Worm (Caenorhabditis elegans) whole organism, L1 larva: ENCODE data around the gene C15F1.1.

Source experiments
- C04F5.9 ChIP-seq: sonication (generic microtip); optimal IDR thresholded peaks from 2 replicates; lab custom pipeline; 2016; ENCODE audit warnings: missing genetic modification characterization, missing compliant biosample characterization
- C16A3.4 ChIP-seq: fragments of 150-350 bp; optimal IDR thresholded peaks from 2 replicates; lab custom pipeline; 2014; ENCODE audit warnings: missing biosample characterization, missing genetic modification characterization
- C34B4.2 ChIP-seq: sonication (generic microtip); optimal IDR thresholded peaks from 2 replicates; lab custom pipeline; 2017; ENCODE audit warnings: mild to moderate bottlenecking, missing genetic modification characterization, missing compliant biosample characterization
- Y116A8C.19 ChIP-seq: sonication (generic microtip); optimal IDR thresholded peaks from 2 replicates; lab custom pipeline; 2016; ENCODE audit warnings: missing compliant biosample characterization, missing genetic modification characterization, borderline replicate concordance
- alr-1 ChIP-seq: fragments of 200-800 bp; sonication (Bioruptor generic); optimal IDR thresholded peaks from 2 replicates; lab custom pipeline; 2018; ENCODE audit warnings: borderline replicate concordance, mild to moderate bottlenecking, missing genetic modification characterization, missing compliant biosample characterization
- aly-2 ChIP-seq: fragments of 150-350 bp; optimal IDR thresholded peaks from 2 replicates; lab custom pipeline; 2014; ENCODE audit warnings: missing biosample characterization, missing genetic modification characterization
- ama-1 ChIP-seq: fragments of 150-350 bp; optimal IDR thresholded peaks from 2 replicates; lab custom pipeline; 2014
- blmp-1 ChIP-seq: fragments of 150-350 bp; optimal IDR thresholded peaks from 2 replicates; lab custom pipeline; 2014; ENCODE audit warnings: missing biosample characterization, missing genetic modification characterization
- ceh-63 ChIP-seq: fragments of 200-800 bp; sonication (Bioruptor generic); optimal IDR thresholded peaks from 2 replicates; lab custom pipeline; 2018; ENCODE audit warnings: mild to moderate bottlenecking, missing genetic modification characterization, missing compliant biosample characterization
- ceh-82 ChIP-seq, 3 experiments: fragments of 150-350 bp in 1 of 3; sonication (generic microtip) in 2 of 3; optimal IDR thresholded peaks; 2 replicates each; lab custom pipeline; 2014 to 2017; ENCODE audit warnings: missing biosample characterization in 3 of 3, missing genetic modification characterization in 3 of 3
- ceh-88 ChIP-seq: fragments of 200-800 bp; sonication (Bioruptor generic); IDR thresholded peaks from 2 replicates; pipeline ENCODE4 v1.3.6; 2022; ENCODE audit warnings: missing genetic modification characterization, missing compliant biosample characterization
- ceh-90 ChIP-seq: sonication (generic microtip); optimal IDR thresholded peaks from 2 replicates; lab custom pipeline; 2016; ENCODE audit warnings: missing genetic modification characterization, missing compliant biosample characterization
- dsc-1 ChIP-seq: sonication (generic microtip); optimal IDR thresholded peaks from 2 replicates; lab custom pipeline; 2016; ENCODE audit warnings: mild to moderate bottlenecking, missing genetic modification characterization, missing compliant biosample characterization
- egl-13 ChIP-seq: sonication (generic microtip); optimal IDR thresholded peaks from 2 replicates; lab custom pipeline; 2016; ENCODE audit warnings: missing genotype, missing genetic modification reagents, missing genetic modification characterization, missing compliant biosample characterization
- egl-27 ChIP-seq, 2 experiments: fragments of 150-350 bp in 1 of 2; sonication (generic microtip); optimal IDR thresholded peaks; 3 replicates each; lab custom pipeline; 2017 to 2018; ENCODE audit warnings: missing biosample characterization in 2 of 2, missing genetic modification characterization in 2 of 2, missing genetic modification reagents in 2 of 2
- elt-2 ChIP-seq: sonication (generic microtip); optimal IDR thresholded peaks from 2 replicates; lab custom pipeline; 2016; ENCODE audit warnings: missing genetic modification characterization, mild to moderate bottlenecking, inconsistent platforms, missing compliant biosample characterization, missing genetic modification reagents
- elt-3 ChIP-seq, 6 experiments: fragments of 150-350 bp in 1 of 6; sonication (generic microtip); optimal IDR thresholded peaks; 2 replicates each; lab custom pipeline; 2017 to 2018; ENCODE audit warnings: missing biosample characterization in 6 of 6, missing genetic modification characterization in 6 of 6, inconsistent platforms in 1 of 6
- ets-5 ChIP-seq: fragments of 200-800 bp; sonication (Bioruptor generic); IDR thresholded peaks from 2 replicates; pipeline ENCODE4 v1.3.6; 2022; ENCODE audit warnings: missing genetic modification characterization, missing compliant biosample characterization
- fkh-10 ChIP-seq: sonication (generic microtip); optimal IDR thresholded peaks from 2 replicates; lab custom pipeline; 2017; ENCODE audit warnings: missing biosample characterization, missing genetic modification reagents, missing genetic modification characterization
- fkh-4 ChIP-seq: sonication (generic microtip); optimal IDR thresholded peaks from 2 replicates; lab custom pipeline; 2016; ENCODE audit warnings: missing compliant biosample characterization, missing genetic modification characterization, borderline replicate concordance
- fkh-8 ChIP-seq: sonication (generic microtip); optimal IDR thresholded peaks from 2 replicates; lab custom pipeline; 2016; ENCODE audit warnings: mild to moderate bottlenecking, missing genetic modification characterization, missing compliant biosample characterization
- fos-1 ChIP-seq: fragments of 150-350 bp; optimal IDR thresholded peaks from 2 replicates; lab custom pipeline; 2014; ENCODE audit warnings: missing biosample characterization, missing genetic modification characterization
- hlh-17 ChIP-seq: fragments of 200-800 bp; sonication (Bioruptor generic); optimal IDR thresholded peaks from 2 replicates; lab custom pipeline; 2018; ENCODE audit warnings: missing genetic modification characterization, mild to moderate bottlenecking, missing compliant biosample characterization, moderate library complexity, borderline replicate concordance
- isw-1 ChIP-seq: fragments of 200-800 bp; sonication (Bioruptor generic); IDR thresholded peaks from 2 replicates; pipeline ENCODE4 v1.3.6; 2022; ENCODE audit warnings: missing genetic modification characterization, missing compliant biosample characterization
- jun-1 ChIP-seq: fragments of 150-350 bp; optimal IDR thresholded peaks from 2 replicates; lab custom pipeline; 2014; ENCODE audit warnings: missing biosample characterization, missing genetic modification reagents, missing genetic modification characterization
- lin-15B ChIP-seq: fragments of 150-350 bp; sonication (generic microtip); optimal IDR thresholded peaks from 3 replicates; lab custom pipeline; 2014; ENCODE audit warnings: missing biosample characterization, missing genetic modification characterization
- lin-39 ChIP-seq: fragments of 150-350 bp; optimal IDR thresholded peaks from 2 replicates; lab custom pipeline; 2014; ENCODE audit warnings: missing biosample characterization, missing genetic modification reagents, missing genetic modification characterization
- lsy-2 ChIP-seq, 2 experiments: fragments of 150-350 bp; optimal IDR thresholded peaks; 2 replicates each; lab custom pipeline; 2014; ENCODE audit warnings: missing biosample characterization in 2 of 2, missing genetic modification characterization in 2 of 2
- mab-9 ChIP-seq: fragments of 200-800 bp; sonication (Bioruptor generic); IDR thresholded peaks from 2 replicates; pipeline ENCODE4 v1.3.6; 2022; ENCODE audit warnings: missing genetic modification reagents, missing genetic modification characterization, missing compliant biosample characterization
- mdl-1 ChIP-seq, 2 experiments: fragments of 150-350 bp; optimal IDR thresholded peaks; 2 replicates each; lab custom pipeline; 2014 to 2017; ENCODE audit warnings: missing biosample characterization in 2 of 2, missing genetic modification characterization in 2 of 2, inconsistent platforms in 1 of 2
- mep-1 ChIP-seq: fragments of 150-350 bp; optimal IDR thresholded peaks from 2 replicates; lab custom pipeline; 2014; ENCODE audit warnings: missing biosample characterization, missing genetic modification characterization
- nhr-20 ChIP-seq: sonication (generic microtip); optimal IDR thresholded peaks from 2 replicates; lab custom pipeline; 2016; ENCODE audit warnings: mild to moderate bottlenecking, missing genetic modification characterization, missing compliant biosample characterization
- nhr-47 ChIP-seq: sonication (generic microtip); optimal IDR thresholded peaks from 2 replicates; lab custom pipeline; 2016; ENCODE audit warnings: mild to moderate bottlenecking, missing genetic modification characterization, moderate library complexity, missing compliant biosample characterization
- nhr-71 ChIP-seq: sonication (generic microtip); optimal IDR thresholded peaks from 2 replicates; lab custom pipeline; 2016; ENCODE audit warnings: mild to moderate bottlenecking, missing genetic modification characterization, moderate library complexity, missing compliant biosample characterization
- nhr-76 ChIP-seq: sonication (generic microtip); optimal IDR thresholded peaks from 2 replicates; lab custom pipeline; 2017; ENCODE audit warnings: missing biosample characterization, missing genetic modification characterization
- nhr-77 ChIP-seq: fragments of 150-350 bp; optimal IDR thresholded peaks from 2 replicates; lab custom pipeline; 2014; ENCODE audit warnings: missing biosample characterization, missing genetic modification characterization
- nhr-84 ChIP-seq: sonication (generic microtip); optimal IDR thresholded peaks from 2 replicates; lab custom pipeline; 2017; ENCODE audit warnings: missing biosample characterization, missing genetic modification characterization
- nhr-85 ChIP-seq: sonication (generic microtip); peaks from one replicate; lab custom pipeline; 2016; ENCODE audit warnings: missing genetic modification characterization, inconsistent platforms, missing compliant biosample characterization
- nhr-90 ChIP-seq: sonication (generic microtip); optimal IDR thresholded peaks from 2 replicates; lab custom pipeline; 2016; ENCODE audit warnings: mild to moderate bottlenecking, missing genetic modification characterization, missing compliant biosample characterization; ENCODE audit not compliant: poor library complexity
- pag-3 ChIP-seq: sonication (generic microtip); optimal IDR thresholded peaks from 2 replicates; lab custom pipeline; 2017; ENCODE audit warnings: missing genetic modification characterization, mild to moderate bottlenecking, missing compliant biosample characterization, antibody characterized with exemption, borderline replicate concordance; ENCODE audit not compliant: insufficient read depth
- pqm-1 ChIP-seq: sonication (generic microtip); optimal IDR thresholded peaks from 3 replicates; lab custom pipeline; 2017; ENCODE audit warnings: missing biosample characterization, missing genetic modification characterization
- rnt-1 ChIP-seq: sonication (generic microtip); optimal IDR thresholded peaks from 2 replicates; lab custom pipeline; 2016; ENCODE audit warnings: mild to moderate bottlenecking, missing genetic modification characterization, moderate library complexity, missing compliant biosample characterization
- skn-1 ChIP-seq: fragments of 150-350 bp; optimal IDR thresholded peaks from 2 replicates; lab custom pipeline; 2014; ENCODE audit warnings: missing biosample characterization, missing genetic modification characterization
- snu-23 ChIP-seq: sonication (generic microtip); optimal IDR thresholded peaks from 2 replicates; lab custom pipeline; 2016; ENCODE audit warnings: missing genetic modification characterization, missing compliant biosample characterization
- sox-4 ChIP-seq: sonication (generic microtip); optimal IDR thresholded peaks from 2 replicates; lab custom pipeline; 2016; ENCODE audit warnings: missing genetic modification characterization, missing compliant biosample characterization
- sptf-1 ChIP-seq: fragments of 150-350 bp; optimal IDR thresholded peaks from 2 replicates; lab custom pipeline; 2014; ENCODE audit warnings: missing biosample characterization, missing genetic modification characterization
- swsn-7 ChIP-seq: sonication (generic microtip); optimal IDR thresholded peaks from 2 replicates; lab custom pipeline; 2016; ENCODE audit warnings: missing genetic modification characterization, missing compliant biosample characterization
- tbx-2 ChIP-seq: sonication (generic microtip); optimal IDR thresholded peaks from 2 replicates; lab custom pipeline; 2016; ENCODE audit warnings: missing genetic modification characterization, missing compliant biosample characterization
- unc-30 ChIP-seq: sonication (generic microtip); optimal IDR thresholded peaks from 2 replicates; lab custom pipeline; 2017; ENCODE audit warnings: missing biosample characterization, missing genetic modification characterization
- unc-62 ChIP-seq: fragments of 150-350 bp; optimal IDR thresholded peaks from 2 replicates; lab custom pipeline; 2014; ENCODE audit warnings: missing biosample characterization, missing genetic modification reagents, missing genetic modification characterization
- unc-98 ChIP-seq: fragments of 200-800 bp; sonication (Bioruptor generic); IDR thresholded peaks from 2 replicates; pipeline ENCODE4 v1.3.6; 2022; ENCODE audit warnings: missing genetic modification characterization, missing compliant biosample characterization
- vab-15 ChIP-seq: sonication (generic microtip); optimal IDR thresholded peaks from 2 replicates; lab custom pipeline; 2017; ENCODE audit warnings: missing genotype, mild to moderate bottlenecking, missing genetic modification characterization, missing compliant biosample characterization
- zag-1 ChIP-seq: fragments of 150-350 bp; optimal IDR thresholded peaks from 2 replicates; lab custom pipeline; 2014; ENCODE audit warnings: missing biosample characterization, missing genetic modification characterization
- ztf-4 ChIP-seq: fragments of 150-350 bp; optimal IDR thresholded peaks from 2 replicates; lab custom pipeline; 2014; ENCODE audit warnings: missing biosample characterization, missing genetic modification characterization

The C15F1.1 gene

ce11 chrII:6967618-6968017, 22.1 kb upstream of the C15F1.1 start, which contains the start of gene eif-2Bgamma (continued):
- no peak for TF ChIP-seq alr-1 (tag; lab: Kevin White, UChicago)
- no peak for TF ChIP-seq hlh-17 (GFP tag; lab: Kevin White, UChicago)
- no peak for TF ChIP-seq mdl-1 (tag; optimal IDR thresholded peaks at IDR 0.05; lab: Kevin White, UChicago)
- no peak for TF ChIP-seq nhr-76 (tag; lab: Kevin White, UChicago)
- no peak for TF ChIP-seq ztf-4 (tag; lab: Kevin White, UChicago)
- TF ChIP-seq mep-1 = peak; percentile 60
- no peak for TF ChIP-seq unc-30 (tag; lab: Kevin White, UChicago)
- TF ChIP-seq pqm-1 = no peak
- no peak for TF ChIP-seq ama-1
- no peak for TF ChIP-seq ceh-88 (GFP tag; lab: Robert Waterston, UW)
- peak; percentile 7 for TF ChIP-seq nhr-71 (tag; lab: Kevin White, UChicago)
- TF ChIP-seq C04F5.9 = peak; percentile 16
- TF ChIP-seq blmp-1 (tag; lab: Kevin White, UChicago) = peak; percentile 44
- TF ChIP-seq fkh-4 (tag; lab: Kevin White, UChicago) = no peak
- no peak for TF ChIP-seq isw-1 (GFP tag; lab: Robert Waterston, UW)
- TF ChIP-seq egl-27 (tag; optimal IDR thresholded peaks at IDR 0.05; lab: Kevin White, UChicago) = no peak
- TF ChIP-seq swsn-7 (tag; lab: Kevin White, UChicago) = no peak
- TF ChIP-seq nhr-90 (tag; lab: Kevin White, UChicago) = no peak
- TF ChIP-seq ceh-82 (tag; optimal IDR thresholded peaks at IDR 0.05; lab: Kevin White, UChicago) = peak in 1 of 3 experiments; percentile 35
- no peak for TF ChIP-seq egl-13
- TF ChIP-seq ceh-63 = no peak
- no peak for TF ChIP-seq elt-2 (tag; lab: Kevin White, UChicago)
- TF ChIP-seq skn-1 (tag; lab: Kevin White, UChicago) = peak; percentile 38
- TF ChIP-seq C16A3.4 (tag; lab: Kevin White, UChicago) = peak; percentile 32
- TF ChIP-seq elt-3 (tag; optimal IDR thresholded peaks at IDR 0.05; lab: Kevin White, UChicago) = no peak
- no peak for TF ChIP-seq C34B4.2 (tag; lab: Kevin White, UChicago)
- no peak for TF ChIP-seq ets-5 (GFP tag; lab: Robert Waterston, UW)
- no peak for TF ChIP-seq sox-4
- no peak for TF ChIP-seq ceh-90 (tag; lab: Kevin White, UChicago)
- no peak for TF ChIP-seq lin-15B
- peak; percentile 34 to 77 for TF ChIP-seq lsy-2 (tag; optimal IDR thresholded peaks at IDR 0.05; lab: Kevin White, UChicago)
- TF ChIP-seq nhr-77 (tag; lab: Kevin White, UChicago) = no peak
- no peak for TF ChIP-seq lin-39 (tag; lab: Kevin White, UChicago)
- TF ChIP-seq fkh-10 (GFP tag; lab: Kevin White, UChicago) = no peak
- no peak for TF ChIP-seq nhr-85
- no peak for TF ChIP-seq pag-3 (tag; lab: Kevin White, UChicago)
- no peak for TF ChIP-seq fos-1
- TF ChIP-seq nhr-20 = no peak
- no peak for TF ChIP-seq vab-15
- TF ChIP-seq nhr-47 = no peak
- no peak for TF ChIP-seq tbx-2 (tag; lab: Kevin White, UChicago)
- peak; percentile 12 for TF ChIP-seq rnt-1
- no peak for TF ChIP-seq aly-2 (tag; lab: Kevin White, UChicago)
- no peak for TF ChIP-seq fkh-8 (tag; lab: Kevin White, UChicago)
- TF ChIP-seq zag-1 = no peak
- no peak for TF ChIP-seq mab-9
- peak; percentile 25 for TF ChIP-seq snu-23 (GFP tag; lab: Kevin White, UChicago)
- no peak for TF ChIP-seq unc-62 (GFP tag; lab: Kevin White, UChicago)
- TF ChIP-seq Y116A8C.19 (tag; lab: Kevin White, UChicago) = no peak
- no peak for TF ChIP-seq unc-98 (GFP tag; lab: Robert Waterston, UW)
- no peak for TF ChIP-seq jun-1
- no peak for TF ChIP-seq nhr-84
- TF ChIP-seq dsc-1 (tag; lab: Kevin White, UChicago) = no peak
- TF ChIP-seq sptf-1 = no peak
